Worm (Caenorhabditis elegans): ENCODE measurements around the gene best-19.

- no peak for TF ChIP-seq flh-1 (GFP tag; optimal IDR thresholded peaks at IDR 0.05)
- no peak for TF ChIP-seq lin-13 (tag; optimal IDR thresholded peaks at IDR 0.05)
- TF ChIP-seq ztf-11 (tag; optimal IDR thresholded peaks at IDR 0.05), result no peak
- no peak for TF ChIP-seq mab-5 (tag; optimal IDR thresholded peaks at IDR 0.05)
- TF ChIP-seq unc-62 (GFP tag; optimal IDR thresholded peaks at IDR 0.05), result no peak
- no peak for TF ChIP-seq pha-4 (tag; optimal IDR thresholded peaks at IDR 0.05)
- TF ChIP-seq nhr-237 (tag; optimal IDR thresholded peaks at IDR 0.05), result no peak
- TF ChIP-seq unc-39 (tag; optimal IDR thresholded peaks at IDR 0.05), result no peak
- TF ChIP-seq unc-120 (tag; optimal IDR thresholded peaks at IDR 0.05; ENCODE audit: poor library complexity, severe bottlenecking), result no peak
- no peak for TF ChIP-seq lin-32 (GFP tag; optimal IDR thresholded peaks at IDR 0.05)
- no peak for TF ChIP-seq snpc-4 (tag; optimal IDR thresholded peaks at IDR 0.05)
- no peak for TF ChIP-seq sem-2 (GFP tag; optimal IDR thresholded peaks at IDR 0.05)
- no peak for TF ChIP-seq mls-2 (tag; optimal IDR thresholded peaks at IDR 0.05)
Measured at ce11 chrIV:278284-278683, 5.2 kb upstream of the best-19 start.
